Fruit fly (Drosophila melanogaster): ENCODE data around the gene spen.

Gene spen

dm6 chr2L:125364-126252 is 33.2 kb upstream of the spen start:
- TF ChIP-seq h (optimal IDR thresholded peaks at IDR 0.05) (no peak), insv (optimal IDR thresholded peaks at IDR 0.05) (no peak), Sin3A (optimal IDR thresholded peaks at IDR 0.05) (no peak), Myc (optimal IDR thresholded peaks at IDR 0.05) (no peak), psq (optimal IDR thresholded peaks at IDR 0.05) (no peak), ttk (optimal IDR thresholded peaks at IDR 0.05) (no peak)

- no peak for TF ChIP-seq Myc (optimal IDR thresholded peaks at IDR 0.05)
- no peak for TF ChIP-seq h (optimal IDR thresholded peaks at IDR 0.05)
- TF ChIP-seq psq (optimal IDR thresholded peaks at IDR 0.05), result no peak
- TF ChIP-seq Sin3A (optimal IDR thresholded peaks at IDR 0.05), result no peak
- TF ChIP-seq ttk (optimal IDR thresholded peaks at IDR 0.05), result no peak
These were observed 30.5 kb upstream of the spen start for dm6 chr2L:128296-128715.

DNA sequence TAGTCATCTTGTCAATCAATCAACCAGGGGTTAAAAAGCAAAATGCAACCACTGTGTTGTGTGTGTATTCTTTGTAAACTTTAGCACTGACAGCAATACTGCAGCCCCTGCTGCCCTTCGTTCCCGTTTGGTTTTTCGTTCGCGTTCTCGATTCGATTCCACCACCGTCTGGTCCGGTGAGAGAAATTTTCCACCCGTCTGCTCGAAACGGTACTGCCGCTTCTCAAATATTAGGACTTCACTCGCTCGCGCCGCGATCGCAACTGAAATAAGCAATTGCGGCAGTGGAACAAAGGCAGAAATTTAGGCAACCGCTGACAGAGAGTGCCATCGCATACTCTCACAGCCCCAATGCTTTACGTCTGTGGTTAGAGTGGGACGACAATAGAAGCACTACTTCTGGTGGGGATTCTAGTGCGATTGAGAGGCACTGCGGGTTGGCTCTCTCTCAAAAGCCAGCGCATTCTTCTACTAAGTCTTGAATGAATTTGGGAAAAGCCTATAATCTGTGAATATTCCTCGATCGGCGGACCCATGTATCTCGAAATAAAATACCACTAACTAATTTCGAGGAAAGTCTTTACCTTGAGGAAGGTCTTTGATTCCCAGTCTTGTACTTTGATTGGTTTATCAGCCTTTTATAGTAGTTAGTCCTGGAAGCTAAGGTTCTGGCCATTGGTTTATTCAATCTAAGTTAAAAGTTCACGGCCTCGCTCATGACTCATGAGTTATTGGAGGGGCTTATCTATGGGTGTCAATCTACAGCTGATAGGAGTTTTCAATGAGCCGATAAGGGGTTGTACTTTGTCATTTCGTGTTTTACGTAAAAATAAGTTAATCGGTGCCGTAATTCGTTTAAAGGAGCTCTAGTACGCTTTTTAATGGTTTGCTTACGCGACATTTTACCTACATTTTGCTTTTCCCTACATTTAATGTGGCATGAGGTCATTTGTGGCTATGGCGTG is 29.6 kb upstream of the spen start:
- TF ChIP-seq Sin3A (optimal IDR thresholded peaks at IDR 0.05) (no peak), h (optimal IDR thresholded peaks at IDR 0.05) (no peak), Myc (optimal IDR thresholded peaks at IDR 0.05) (no peak), psq (optimal IDR thresholded peaks at IDR 0.05) (no peak), insv (optimal IDR thresholded peaks at IDR 0.05) (no peak), ttk (optimal IDR thresholded peaks at IDR 0.05) (no peak)

dm6 chr2L:130691-131090 is 28.1 kb upstream of the spen start, which contains the start of gene CG3164:
Gene CG3164 (minus strand): TSS chr2L:130791.
- TF ChIP-seq h (optimal IDR thresholded peaks at IDR 0.05), result no peak
- no peak for TF ChIP-seq ttk (optimal IDR thresholded peaks at IDR 0.05)
- TF ChIP-seq psq (optimal IDR thresholded peaks at IDR 0.05), result no peak
- TF ChIP-seq insv (optimal IDR thresholded peaks at IDR 0.05), result no peak
- TF ChIP-seq Sin3A (optimal IDR thresholded peaks at IDR 0.05), result no peak
- TF ChIP-seq Myc (optimal IDR thresholded peaks at IDR 0.05), result no peak

dm6 chr2L:131466-132270 is 27.2 kb upstream of the spen start, which contains the start of gene Gs1:
Gene Gs1 (plus strand): TSS chr2L:132077.
- no peak for TF ChIP-seq ttk (optimal IDR thresholded peaks at IDR 0.05)
- TF ChIP-seq h (optimal IDR thresholded peaks at IDR 0.05), result no peak

- TF ChIP-seq psq (optimal IDR thresholded peaks at IDR 0.05) (no peak), Sin3A (optimal IDR thresholded peaks at IDR 0.05) (no peak), Myc (optimal IDR thresholded peaks at IDR 0.05) (no peak), insv (optimal IDR thresholded peaks at IDR 0.05) (no peak), ttk (optimal IDR thresholded peaks at IDR 0.05) (no peak), h (optimal IDR thresholded peaks at IDR 0.05) (no peak)
These were observed 24.1 kb upstream of the spen start for dm6 chr2L:134563-135382.

dm6 chr2L:135383-136130 is 23.3 kb upstream of the spen start:
- no peak for TF ChIP-seq psq (optimal IDR thresholded peaks at IDR 0.05)
- TF ChIP-seq Sin3A (optimal IDR thresholded peaks at IDR 0.05), result no peak
- TF ChIP-seq Myc (optimal IDR thresholded peaks at IDR 0.05), result no peak
- TF ChIP-seq h (optimal IDR thresholded peaks at IDR 0.05), result no peak
- no peak for TF ChIP-seq insv (optimal IDR thresholded peaks at IDR 0.05)
- TF ChIP-seq ttk (optimal IDR thresholded peaks at IDR 0.05), result no peak

dm6 chr2L:136131-136426 is 22.8 kb upstream of the spen start:
- TF ChIP-seq Myc (optimal IDR thresholded peaks at IDR 0.05), result no peak
- TF ChIP-seq Sin3A (optimal IDR thresholded peaks at IDR 0.05), result no peak
- TF ChIP-seq insv (optimal IDR thresholded peaks at IDR 0.05), result no peak
- no peak for TF ChIP-seq ttk (optimal IDR thresholded peaks at IDR 0.05)
- no peak for TF ChIP-seq psq (optimal IDR thresholded peaks at IDR 0.05)
- TF ChIP-seq h (optimal IDR thresholded peaks at IDR 0.05), result no peak

- TF ChIP-seq h (optimal IDR thresholded peaks at IDR 0.05) (no peak), psq (optimal IDR thresholded peaks at IDR 0.05) (no peak), Sin3A (optimal IDR thresholded peaks at IDR 0.05) (no peak), insv (optimal IDR thresholded peaks at IDR 0.05) (no peak), Myc (optimal IDR thresholded peaks at IDR 0.05) (no peak), ttk (optimal IDR thresholded peaks at IDR 0.05) (no peak)
These were observed 21.8 kb upstream of the spen start for dm6 chr2L:136747-137709.
